Fruit fly (Drosophila melanogaster) Kc167 (cell line): ENCODE results near the gene CG10068.

Experiments
- Sin3A ChIP-seq: fragments of >200 bp; optimal IDR thresholded peaks from 2 replicates; lab custom pipeline; 2018; ENCODE audit warnings: missing external identifiers
- h ChIP-seq: fragments of >200 bp; optimal IDR thresholded peaks from 3 replicates; lab custom pipeline; 2018; ENCODE audit warnings: missing external identifiers
- insv ChIP-seq: fragments of >200 bp; optimal IDR thresholded peaks from 3 replicates; lab custom pipeline; 2018; ENCODE audit warnings: missing external identifiers
- psq ChIP-seq: fragments of >200 bp; optimal IDR thresholded peaks from 2 replicates; lab custom pipeline; 2017; ENCODE audit warnings: missing external identifiers
- ttk ChIP-seq: sonication (Bioruptor generic); optimal IDR thresholded peaks from 2 replicates; lab custom pipeline; 2017; ENCODE audit warnings: missing external identifiers

DNA sequence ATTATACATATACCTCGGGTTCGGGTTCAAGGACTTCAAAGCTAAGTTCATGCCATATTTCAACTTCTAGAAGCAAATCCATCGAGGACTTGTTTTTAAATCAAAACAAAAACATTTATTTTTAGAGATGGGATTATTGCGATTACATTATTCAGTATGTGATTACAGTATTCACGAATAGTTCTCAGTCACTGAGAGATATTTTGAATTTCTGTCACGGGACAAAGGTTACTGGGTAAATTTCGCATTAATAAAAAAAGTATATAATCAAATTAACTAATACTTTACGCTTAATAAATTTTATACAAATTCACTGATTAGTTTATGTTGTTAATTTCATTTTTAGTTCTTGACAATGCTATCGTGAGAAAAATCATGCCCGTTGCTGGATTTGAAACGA lies 34.2 kb downstream of the CG10068 start:
- no peak for TF ChIP-seq h (lab: Kevin White, UChicago)
- TF ChIP-seq ttk (lab: Kevin White, UChicago), result no peak
- TF ChIP-seq Sin3A, result no peak
- no peak for TF ChIP-seq psq (lab: Kevin White, UChicago)
- TF ChIP-seq insv, result no peak
